Worm (Caenorhabditis elegans) whole organism, L4/young adult: ENCODE measurements around the gene apy-1.

Experiments
- dao-5 ChIP-seq: sonication (generic microtip); optimal IDR thresholded peaks from 2 replicates; lab custom pipeline; 2016; ENCODE audit warnings: missing genotype, missing genetic modification characterization, moderate library complexity, missing compliant biosample characterization
- him-1 ChIP-seq: sonication (generic microtip); optimal IDR thresholded peaks from 2 replicates; lab custom pipeline; 2016; ENCODE audit warnings: missing genotype, missing genetic modification reagents, missing genetic modification characterization, missing compliant biosample characterization

ce11 chrX:7572057-7572456, 2.5 kb upstream of the apy-1 start, which contains the start of gene pcyt-1:
- TF ChIP-seq dao-5 (tag; lab: Kevin White, UChicago), result no peak
- TF ChIP-seq him-1 (tag; lab: Kevin White, UChicago), result no peak
